Worm (Caenorhabditis elegans) whole organism, midembryonic: Measurements from ENCODE around the gene K05F6.14.

Source experiments
- cog-1 ChIP-seq: sonication (generic microtip); optimal IDR thresholded peaks from 2 replicates; lab custom pipeline; 2016; ENCODE audit warnings: missing genetic modification characterization, missing compliant biosample characterization
- klf-2 ChIP-seq: fragments of 200-800 bp; sonication (Bioruptor generic); conservative IDR thresholded peaks from 2 replicates; pipeline ENCODE4 v1.3.6; 2022; ENCODE audit warnings: missing genetic modification reagents, missing genetic modification characterization, missing compliant biosample characterization
- tab-1 ChIP-seq: fragments of 200-800 bp; sonication (Bioruptor generic); IDR thresholded peaks from 2 replicates; pipeline ENCODE4 v1.3.6; 2022; ENCODE audit warnings: missing genetic modification characterization, missing compliant biosample characterization

DNA sequence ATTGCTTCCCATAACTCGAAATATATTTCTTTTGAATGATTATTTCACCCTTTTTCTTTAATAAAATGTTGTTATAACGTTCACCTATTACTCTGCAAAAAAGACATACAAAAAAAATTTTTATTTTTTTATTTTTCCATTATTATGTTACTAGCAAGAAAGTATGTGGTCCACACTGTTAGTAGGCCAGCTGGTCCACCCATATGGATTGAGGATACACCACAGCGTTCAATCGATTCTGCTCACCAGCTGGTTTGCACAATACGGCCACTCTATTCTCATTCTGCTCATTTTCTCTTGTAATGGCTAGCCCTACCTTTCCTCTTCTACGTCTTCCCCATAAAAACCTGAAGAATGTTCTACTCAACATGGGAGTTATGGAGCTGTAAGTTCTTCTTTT lies 23.4 kb upstream of the K05F6.14 start, which contains the start of gene fbxb-44:
- TF ChIP-seq klf-2 (GFP tag; lab: Robert Waterston, UW) = no peak
- no peak for TF ChIP-seq tab-1 (GFP tag; lab: Robert Waterston, UW)
- TF ChIP-seq cog-1 (tag; lab: Kevin White, UChicago) = no peak
